Worm (Caenorhabditis elegans) whole organism, L1 larva: ENCODE data around the gene Y102F5A.1.

Experiments used
- C04F5.9 ChIP-seq: sonication (generic microtip); optimal IDR thresholded peaks from 2 replicates; lab custom pipeline; 2016; ENCODE audit warnings: missing genetic modification characterization, missing compliant biosample characterization
- C34B4.2 ChIP-seq: sonication (generic microtip); optimal IDR thresholded peaks from 2 replicates; lab custom pipeline; 2017; ENCODE audit warnings: mild to moderate bottlenecking, missing genetic modification characterization, missing compliant biosample characterization
- ama-1 ChIP-seq: fragments of 150-350 bp; optimal IDR thresholded peaks from 2 replicates; lab custom pipeline; 2014
- blmp-1 ChIP-seq: fragments of 150-350 bp; optimal IDR thresholded peaks from 2 replicates; lab custom pipeline; 2014; ENCODE audit warnings: missing biosample characterization, missing genetic modification characterization
- ceh-82 ChIP-seq, 3 experiments: fragments of 150-350 bp in 1 of 3; sonication (generic microtip) in 2 of 3; optimal IDR thresholded peaks; 2 replicates each; lab custom pipeline; 2014 to 2017; ENCODE audit warnings: missing biosample characterization in 3 of 3, missing genetic modification characterization in 3 of 3
- ces-1 ChIP-seq: fragments of 150-350 bp; optimal IDR thresholded peaks from 2 replicates; lab custom pipeline; 2014; ENCODE audit warnings: missing biosample characterization, missing genetic modification reagents, missing genetic modification characterization
- hpl-2 ChIP-seq: fragments of 150-350 bp; optimal IDR thresholded peaks from 2 replicates; lab custom pipeline; 2014; ENCODE audit warnings: missing biosample characterization, missing genetic modification reagents, missing genetic modification characterization
- nhr-12 ChIP-seq: sonication (generic microtip); optimal IDR thresholded peaks from 2 replicates; lab custom pipeline; 2017; ENCODE audit warnings: missing biosample characterization, missing genetic modification characterization
- nhr-77 ChIP-seq: fragments of 150-350 bp; optimal IDR thresholded peaks from 2 replicates; lab custom pipeline; 2014; ENCODE audit warnings: missing biosample characterization, missing genetic modification characterization
- skn-1 ChIP-seq: fragments of 150-350 bp; optimal IDR thresholded peaks from 2 replicates; lab custom pipeline; 2014; ENCODE audit warnings: missing biosample characterization, missing genetic modification characterization
- sup-37 ChIP-seq: fragments of 200-800 bp; sonication (Bioruptor generic); optimal IDR thresholded peaks from 2 replicates; lab custom pipeline; 2018; ENCODE audit warnings: mild to moderate bottlenecking, missing genetic modification characterization, missing compliant biosample characterization
- unc-62 ChIP-seq: fragments of 150-350 bp; optimal IDR thresholded peaks from 2 replicates; lab custom pipeline; 2014; ENCODE audit warnings: missing biosample characterization, missing genetic modification reagents, missing genetic modification characterization
- ztf-11 ChIP-seq, 2 experiments: sonication (generic microtip); optimal IDR thresholded peaks; 2 replicates each; lab custom pipeline; 2016 to 2017; ENCODE audit warnings: missing genetic modification characterization in 2 of 2, missing biosample characterization in 1 of 2, missing compliant biosample characterization in 1 of 2

DNA sequence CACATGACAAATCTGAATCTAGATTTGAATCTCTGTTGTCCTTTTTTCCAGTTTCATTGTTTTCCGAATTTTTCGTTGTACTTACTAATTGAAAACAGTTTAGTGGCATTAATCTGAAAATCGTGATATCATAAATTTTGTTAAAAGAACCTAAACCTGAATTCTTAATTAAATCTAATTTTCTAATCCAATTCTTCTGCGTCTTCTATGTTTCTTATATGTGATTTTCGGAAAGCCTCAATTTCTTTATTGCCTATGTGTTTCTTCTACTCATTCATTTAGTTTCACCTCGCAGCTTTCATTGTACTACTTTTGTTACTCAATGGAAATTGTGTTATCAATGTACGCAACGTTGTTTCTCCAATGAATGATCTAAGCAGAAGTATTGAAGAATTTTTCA is 40.4 kb downstream of the Y102F5A.1 start:
- TF ChIP-seq ceh-82 (tag; optimal IDR thresholded peaks at IDR 0.05; lab: Kevin White, UChicago) (no peak), nhr-77 (tag; lab: Kevin White, UChicago) (no peak), ztf-11 (tag; optimal IDR thresholded peaks at IDR 0.05; lab: Kevin White, UChicago) (no peak), ces-1 (GFP tag; lab: Kevin White, UChicago) (peak; percentile 1), unc-62 (no peak), skn-1 (no peak), nhr-12 (tag; lab: Kevin White, UChicago) (no peak), hpl-2 (GFP tag; lab: Kevin White, UChicago) (no peak), sup-37 (GFP tag; lab: Kevin White, UChicago) (no peak), blmp-1 (no peak), C34B4.2 (tag; lab: Kevin White, UChicago) (no peak), C04F5.9 (tag; lab: Kevin White, UChicago) (no peak), ama-1 (lab: Kevin White, UChicago) (no peak)
